Worm (Caenorhabditis elegans): ENCODE results near the gene H02F09.2.

- TF ChIP-seq him-1 (tag; optimal IDR thresholded peaks at IDR 0.05) = no peak
- no peak for TF ChIP-seq W03F9.2 (tag; optimal IDR thresholded peaks at IDR 0.05)
- TF ChIP-seq dao-5 (tag; optimal IDR thresholded peaks at IDR 0.05) = no peak
These were observed 17.9 kb downstream of the H02F09.2 start for ce11 chrX:1589962-1590361.

All from whole organism, L4/young adult.